Fruit fly (Drosophila melanogaster) whole organism, embryonic: ENCODE measurements around the gene CG5023.

Experiments used
- ATbp ChIP-seq: fragments of 200-800 bp; sonication (Bioruptor generic); optimal IDR thresholded peaks from 2 replicates; lab custom pipeline; 2017; ENCODE audit warnings: missing biosample characterization, mild to moderate bottlenecking, missing genetic modification characterization, missing genetic modification reagents
- CG11085 ChIP-seq: fragments of 200-800 bp; sonication (Bioruptor generic); IDR thresholded peaks from 2 replicates; pipeline ENCODE4 v1.3.6; 2022; ENCODE audit warnings: missing biosample characterization, missing genetic modification characterization
- CG11456 ChIP-seq: fragments of 200-800 bp; sonication (Bioruptor generic); IDR thresholded peaks from 3 replicates; pipeline ENCODE4 v1.3.6; 2022; ENCODE audit warnings: missing biosample characterization, missing genetic modification characterization
- CG11504 ChIP-seq: fragments of 200-800 bp; sonication (Bioruptor generic); optimal IDR thresholded peaks from 3 replicates; lab custom pipeline; 2019; ENCODE audit warnings: missing biosample characterization, mild to moderate bottlenecking, missing genetic modification characterization, moderate library complexity
- CG11560 ChIP-seq: fragments of 200-800 bp; sonication (Bioruptor generic); IDR thresholded peaks from 3 replicates; pipeline ENCODE4 v1.3.6; 2022; ENCODE audit warnings: missing biosample characterization, missing genetic modification characterization
- CG12659 ChIP-seq: fragments of 200-800 bp; sonication (Bioruptor generic); optimal IDR thresholded peaks from 3 replicates; lab custom pipeline; 2017; ENCODE audit warnings: mild to moderate bottlenecking, missing biosample characterization, missing genetic modification reagents, missing genetic modification characterization
- CG13287 ChIP-seq: fragments of 200-800 bp; sonication (Bioruptor generic); IDR thresholded peaks from 2 replicates; pipeline ENCODE4 v1.3.6; 2022; ENCODE audit warnings: missing biosample characterization, missing genetic modification characterization; ENCODE audit not compliant: partially characterized antibody
- CG16813 ChIP-seq: fragments of 200-800 bp; sonication (Bioruptor generic); IDR thresholded peaks from 3 replicates; pipeline ENCODE4 v1.3.6; 2022; ENCODE audit warnings: missing biosample characterization, missing genetic modification characterization; ENCODE audit not compliant: partially characterized antibody
- CG17361 ChIP-seq: fragments of 200-800 bp; sonication (Bioruptor generic); IDR thresholded peaks from 3 replicates; pipeline ENCODE4 v1.3.6; 2022; ENCODE audit warnings: missing biosample characterization, missing genetic modification characterization
- CG17568 ChIP-seq: fragments of 200-800 bp; sonication (Bioruptor generic); optimal IDR thresholded peaks from 2 replicates; lab custom pipeline; 2018; ENCODE audit warnings: missing biosample characterization, mild to moderate bottlenecking, missing genetic modification characterization, moderate library complexity
- CG18599 ChIP-seq: fragments of 200-800 bp; sonication (Bioruptor generic); optimal IDR thresholded peaks from 3 replicates; lab custom pipeline; 2017; ENCODE audit warnings: missing biosample characterization, missing genetic modification characterization, mild to moderate bottlenecking, moderate library complexity, missing genetic modification reagents
- CG18619 ChIP-seq: fragments of 200-800 bp; sonication (Bioruptor generic); optimal IDR thresholded peaks from 3 replicates; lab custom pipeline; 2017; ENCODE audit warnings: missing biosample characterization, mild to moderate bottlenecking, missing genetic modification characterization
- CG30403 ChIP-seq: fragments of 200-800 bp; sonication (Bioruptor generic); optimal IDR thresholded peaks from 3 replicates; lab custom pipeline; 2016; ENCODE audit warnings: missing biosample characterization, missing genetic modification characterization
- CG30431 ChIP-seq: fragments of 200-800 bp; sonication (Bioruptor generic); optimal IDR thresholded peaks from 2 replicates; lab custom pipeline; 2017; ENCODE audit warnings: missing biosample characterization, missing genetic modification characterization
- CG31365 ChIP-seq: fragments of 200-800 bp; sonication (Bioruptor generic); optimal IDR thresholded peaks from 2 replicates; lab custom pipeline; 2018; ENCODE audit warnings: missing biosample characterization, mild to moderate bottlenecking, missing genetic modification characterization
- CG4360 ChIP-seq: fragments of 200-800 bp; sonication (Bioruptor generic); IDR thresholded peaks from 2 replicates; pipeline ENCODE4 v1.3.6; 2022; ENCODE audit warnings: missing biosample characterization, missing genetic modification characterization
- CG4424 ChIP-seq: fragments of 200-800 bp; sonication (Bioruptor generic); optimal IDR thresholded peaks from 3 replicates; lab custom pipeline; 2016; ENCODE audit warnings: missing biosample characterization, missing genetic modification characterization
- CG6254 ChIP-seq: fragments of 200-800 bp; sonication (Bioruptor generic); optimal IDR thresholded peaks from 3 replicates; lab custom pipeline; 2017; ENCODE audit warnings: mild to moderate bottlenecking, missing biosample characterization, missing genetic modification reagents, missing genetic modification characterization
- CG6272 ChIP-seq: fragments of 200-800 bp; sonication (Bioruptor generic); IDR thresholded peaks from 2 replicates; pipeline ENCODE4 v1.3.6; 2022; ENCODE audit warnings: missing biosample characterization, missing genetic modification characterization
- CG6654 ChIP-seq: fragments of 200-800 bp; sonication (Bioruptor generic); optimal IDR thresholded peaks from 2 replicates; lab custom pipeline; 2017; ENCODE audit warnings: missing biosample characterization, mild to moderate bottlenecking, missing genetic modification characterization
- CG6791 ChIP-seq: fragments of 200-800 bp; sonication (Bioruptor generic); IDR thresholded peaks from 3 replicates; pipeline ENCODE4 v1.3.6; 2022; ENCODE audit warnings: missing biosample characterization, missing genetic modification characterization; ENCODE audit not compliant: partially characterized antibody
- CG6813 ChIP-seq: fragments of 200-800 bp; sonication (Bioruptor generic); optimal IDR thresholded peaks from 2 replicates; lab custom pipeline; 2017; ENCODE audit warnings: missing biosample characterization, missing genetic modification characterization, mild to moderate bottlenecking, moderate library complexity, missing genetic modification reagents
- CG8281 ChIP-seq: fragments of 200-800 bp; sonication (Bioruptor generic); optimal IDR thresholded peaks from 2 replicates; lab custom pipeline; 2018; ENCODE audit warnings: missing biosample characterization, mild to moderate bottlenecking, missing genetic modification characterization, moderate library complexity
- CG8478 ChIP-seq: fragments of >200 bp; optimal IDR thresholded peaks from 2 replicates; lab custom pipeline; 2018
- CG9817 ChIP-seq: fragments of 200-800 bp; sonication (Bioruptor generic); optimal IDR thresholded peaks from 2 replicates; lab custom pipeline; 2018; ENCODE audit warnings: missing biosample characterization, mild to moderate bottlenecking, missing genetic modification characterization, moderate library complexity
- CTCF ChIP-seq: fragments of 200-800 bp; sonication (Bioruptor generic); optimal IDR thresholded peaks from 2 replicates; lab custom pipeline; 2017; ENCODE audit warnings: missing biosample characterization, mild to moderate bottlenecking, missing genetic modification characterization, moderate library complexity
- Camta ChIP-seq: fragments of 200-800 bp; sonication (Bioruptor generic); optimal IDR thresholded peaks from 2 replicates; lab custom pipeline; 2016; ENCODE audit warnings: missing biosample characterization, missing genetic modification characterization
- CrebB ChIP-seq: fragments of 200-800 bp; sonication (Bioruptor generic); optimal IDR thresholded peaks from 3 replicates; lab custom pipeline; 2018; ENCODE audit warnings: missing biosample characterization, mild to moderate bottlenecking, missing genetic modification characterization
- Dfd ChIP-seq, 2 experiments: fragments of >200 bp; optimal IDR thresholded peaks; 2 replicates each; lab custom pipeline; 2017; ENCODE audit warnings: missing biosample characterization in 2 of 2, missing genetic modification characterization in 2 of 2
- Dll ChIP-seq: fragments of 200-800 bp; sonication (Bioruptor generic); IDR thresholded peaks from 4 replicates; pipeline ENCODE4 v1.3.6; 2022; ENCODE audit warnings: missing biosample characterization, missing genetic modification characterization; ENCODE audit not compliant: partially characterized antibody
- Dp ChIP-seq: fragments of 200-800 bp; sonication (Bioruptor generic); optimal IDR thresholded peaks from 2 replicates; lab custom pipeline; 2018; ENCODE audit warnings: missing biosample characterization, mild to moderate bottlenecking, missing genetic modification characterization, moderate library complexity
- Fer3 ChIP-seq: fragments of 200-800 bp; sonication (Bioruptor generic); optimal IDR thresholded peaks from 2 replicates; lab custom pipeline; 2018; ENCODE audit warnings: missing biosample characterization, mild to moderate bottlenecking, missing genetic modification characterization, moderate library complexity
- Hey ChIP-seq: fragments of 200-800 bp; sonication (Bioruptor generic); optimal IDR thresholded peaks from 3 replicates; lab custom pipeline; 2018; ENCODE audit warnings: missing biosample characterization, mild to moderate bottlenecking, missing genetic modification characterization
- MBD-R2 ChIP-seq: fragments of 200-800 bp; sonication (Bioruptor generic); IDR thresholded peaks from 2 replicates; pipeline ENCODE4 v1.3.6; 2022; ENCODE audit warnings: missing biosample characterization, missing genetic modification characterization
- MTF-1 ChIP-seq: fragments of 200-800 bp; sonication (Bioruptor generic); optimal IDR thresholded peaks from 2 replicates; lab custom pipeline; 2018; ENCODE audit warnings: missing biosample characterization, mild to moderate bottlenecking, missing genetic modification characterization, borderline replicate concordance
- Mrtf ChIP-seq: fragments of 200-800 bp; sonication (Bioruptor generic); IDR thresholded peaks from 3 replicates; pipeline ENCODE4 v1.3.6; 2022; ENCODE audit warnings: missing biosample characterization, missing genetic modification characterization
- Neu2 ChIP-seq: fragments of 200-800 bp; sonication (Bioruptor generic); optimal IDR thresholded peaks from 3 replicates; lab custom pipeline; 2016; ENCODE audit warnings: missing biosample characterization, missing genetic modification characterization, borderline replicate concordance
- Rfx ChIP-seq: fragments of 200-800 bp; sonication (Bioruptor generic); IDR thresholded peaks from 2 replicates; pipeline ENCODE4 v1.3.6; 2022; ENCODE audit warnings: missing biosample characterization, missing genetic modification characterization
- Side ChIP-seq: fragments of 200-800 bp; sonication (Bioruptor generic); optimal IDR thresholded peaks from 2 replicates; lab custom pipeline; 2016; ENCODE audit warnings: missing biosample characterization, missing genetic modification characterization
- al ChIP-seq: fragments of 200-800 bp; sonication (Bioruptor generic); IDR thresholded peaks from 2 replicates; pipeline ENCODE4 v1.3.6; 2022; ENCODE audit warnings: missing biosample characterization, missing genetic modification characterization
- bbx ChIP-seq: fragments of 200-800 bp; sonication (Bioruptor generic); IDR thresholded peaks from 2 replicates; pipeline ENCODE4 v1.3.6; 2022; ENCODE audit warnings: missing biosample characterization, missing genetic modification characterization; ENCODE audit not compliant: partially characterized antibody
- chinmo ChIP-seq: fragments of 200-800 bp; sonication (Bioruptor generic); IDR thresholded peaks from 4 replicates; pipeline ENCODE4 v1.3.6; 2022; ENCODE audit warnings: missing biosample characterization, missing genetic modification characterization; ENCODE audit not compliant: partially characterized antibody
- da ChIP-seq: fragments of 200-800 bp; sonication (Bioruptor generic); optimal IDR thresholded peaks from 2 replicates; lab custom pipeline; 2016; ENCODE audit warnings: missing biosample characterization, missing genetic modification characterization
- fd102C ChIP-seq: fragments of 200-800 bp; sonication (Bioruptor generic); optimal IDR thresholded peaks from 2 replicates; lab custom pipeline; 2018; ENCODE audit warnings: missing biosample characterization, mild to moderate bottlenecking, missing genetic modification characterization, moderate library complexity
- grau ChIP-seq: fragments of 200-800 bp; optimal IDR thresholded peaks from 3 replicates; lab custom pipeline; 2019; ENCODE audit warnings: missing biosample characterization, mild to moderate bottlenecking, missing genetic modification characterization, moderate library complexity
- ham ChIP-seq: fragments of 200-800 bp; sonication (Bioruptor generic); IDR thresholded peaks from 2 replicates; pipeline ENCODE4 v1.3.6; 2022; ENCODE audit warnings: missing biosample characterization, missing genetic modification characterization
- her ChIP-seq: fragments of 200-800 bp; sonication (Bioruptor generic); optimal IDR thresholded peaks from 2 replicates; lab custom pipeline; 2016; ENCODE audit warnings: missing biosample characterization, missing genetic modification characterization
- p53 ChIP-seq: fragments of 200-800 bp; sonication (Bioruptor generic); optimal IDR thresholded peaks from 2 replicates; lab custom pipeline; 2016; ENCODE audit warnings: missing biosample characterization, missing genetic modification characterization
- ro ChIP-seq: fragments of 200-800 bp; sonication (Bioruptor generic); IDR thresholded peaks from 2 replicates; pipeline ENCODE4 v1.3.6; 2022; ENCODE audit warnings: missing biosample characterization, missing genetic modification characterization
- schlank ChIP-seq: fragments of 200-800 bp; sonication (Bioruptor generic); optimal IDR thresholded peaks from 2 replicates; lab custom pipeline; 2018; ENCODE audit warnings: missing biosample characterization, mild to moderate bottlenecking, missing genetic modification characterization
- stwl ChIP-seq: fragments of 200-800 bp; sonication (Bioruptor generic); optimal IDR thresholded peaks from 3 replicates; lab custom pipeline; 2018; ENCODE audit warnings: missing biosample characterization, mild to moderate bottlenecking, missing genetic modification characterization, moderate library complexity

Gene CG5023

dm6 chr3R:20154657-20155056 is 14.6 kb upstream of the CG5023 start (continued):
- TF ChIP-seq ATbp (GFP tag; lab: Kevin White, UChicago) (no peak), CG30403 (GFP tag; lab: Kevin White, UChicago) (no peak), CG11560 (no peak), fd102C (GFP tag; lab: Kevin White, UChicago) (no peak), CG6272 (GFP tag; lab: Robert Waterston, UW) (no peak), CG9817 (no peak), CG16813 (GFP tag; lab: Robert Waterston, UW) (peak; percentile 48; the same call in 2 of the 3 replicates), Mrtf (GFP tag; lab: Robert Waterston, UW) (no peak), Dp (no peak), al (no peak), grau (tag; lab: Kevin White, UChicago) (no peak), CG6813 (GFP tag; lab: Kevin White, UChicago) (no peak), Dll (GFP tag; lab: Robert Waterston, UW) (no peak), Fer3 (no peak), CTCF (GFP tag; lab: Kevin White, UChicago) (peak; percentile 31), Camta (GFP tag; lab: Kevin White, UChicago) (no peak), MBD-R2 (GFP tag; lab: Robert Waterston, UW) (no peak), CG4360 (GFP tag; lab: Robert Waterston, UW) (no peak), bbx (GFP tag; lab: Robert Waterston, UW) (0 out of 2 replicates have a peak, but pooled peaks have one; percentile 33), CG18619 (no peak), p53 (GFP tag; lab: Kevin White, UChicago) (peak; percentile 1), CG17361 (GFP tag; lab: Robert Waterston, UW) (no peak), Neu2 (GFP tag; lab: Kevin White, UChicago) (no peak), Side (GFP tag; lab: Kevin White, UChicago) (no peak), ham (GFP tag; lab: Robert Waterston, UW) (no peak), CG30431 (GFP tag; lab: Kevin White, UChicago) (no peak), Hey (tag; lab: Kevin White, UChicago) (no peak), Rfx (peak; percentile 35; the same call in 1 of the 2 replicates), CG8478 (lab: Kevin White, UChicago) (no peak), CG6654 (GFP tag; lab: Kevin White, UChicago) (no peak), CG12659 (GFP tag; lab: Kevin White, UChicago) (no peak), schlank (tag; lab: Kevin White, UChicago) (no peak), CrebB (tag; lab: Kevin White, UChicago) (no peak), CG11456 (GFP tag; lab: Robert Waterston, UW) (no peak), CG11085 (GFP tag; lab: Robert Waterston, UW) (no peak), da (GFP tag; lab: Kevin White, UChicago) (no peak), CG13287 (GFP tag; lab: Robert Waterston, UW) (0 out of 2 replicates have a peak, but pooled peaks have one; percentile 12), CG8281 (tag; lab: Kevin White, UChicago) (no peak), CG18599 (GFP tag; lab: Kevin White, UChicago) (no peak), Dfd (GFP tag; optimal IDR thresholded peaks at IDR 0.05; lab: Kevin White, UChicago) (peak in 1 of 2 experiments; percentile 49), her (GFP tag; lab: Kevin White, UChicago) (no peak), CG17568 (GFP tag; lab: Kevin White, UChicago) (no peak), CG11504 (no peak), CG6254 (GFP tag; lab: Kevin White, UChicago) (no peak), MTF-1 (GFP tag; lab: Kevin White, UChicago) (no peak), stwl (tag; lab: Kevin White, UChicago) (peak; percentile 89), CG31365 (tag; lab: Kevin White, UChicago) (peak; percentile 93), chinmo (GFP tag; lab: Robert Waterston, UW) (0 out of 4 replicates have a peak, but pooled peaks have one; percentile 46), CG6791 (GFP tag; lab: Robert Waterston, UW) (0 out of 3 replicates have a peak, but pooled peaks have one; percentile 35), CG4424 (GFP tag; lab: Kevin White, UChicago) (no peak), ro (GFP tag; lab: Robert Waterston, UW) (no peak)
